Worm (Caenorhabditis elegans): ENCODE results near the gene K12B6.4.

The K12B6.4 gene

ce11 chrV:6267237-6267812 is 13.8 kb downstream of the K12B6.4 start, which contains the start of gene mrck-1 (continued):
- TF ChIP-seq snpc-4 (tag; optimal IDR thresholded peaks at IDR 0.05) (no peak), nhr-237 (tag; optimal IDR thresholded peaks at IDR 0.05) (no peak), F49E8.2 (tag; optimal IDR thresholded peaks at IDR 0.05; ENCODE audit: borderline replicate concordance) (no peak), nhr-10 (tag; optimal IDR thresholded peaks at IDR 0.05) (no peak), zfp-3 (GFP tag; conservative IDR thresholded peaks at IDR 0.05) (no peak), sdz-12 (GFP tag; optimal IDR thresholded peaks at IDR 0.05) (no peak), attf-4 (tag; optimal IDR thresholded peaks at IDR 0.05) (no peak), lin-1 (GFP tag; IDR thresholded peaks at IDR 0.05) (0 out of 2 replicates have a peak, but pooled peaks have one; percentile 28), pha-4 (GFP tag; IDR thresholded peaks at IDR 0.05) (no peak), pha-4 (tag; optimal IDR thresholded peaks at IDR 0.05) (no peak), lin-15B (tag; optimal IDR thresholded peaks at IDR 0.05) (no peak), hlh-11 (tag; optimal IDR thresholded peaks at IDR 0.05) (peak; percentile 94), lin-29 (GFP tag; IDR thresholded peaks at IDR 0.05) (peak; percentile 49; the same call in 1 of the 2 replicates), zip-11 (GFP tag; IDR thresholded peaks at IDR 0.05) (no peak), lin-13 (GFP tag; optimal IDR thresholded peaks at IDR 0.05) (peak; percentile 86), unc-130 (GFP tag; optimal IDR thresholded peaks at IDR 0.05) (no peak), ZK546.5 (tag; optimal IDR thresholded peaks at IDR 0.05) (no peak), dve-1 (tag; optimal IDR thresholded peaks at IDR 0.05; ENCODE audit: insufficient read depth) (peak; percentile 85), T26A8.4 (GFP tag; IDR thresholded peaks at IDR 0.05) (peak; percentile 83), Y48G9A.11 (GFP tag; IDR thresholded peaks at IDR 0.05) (0 out of 2 replicates have a peak, but pooled peaks have one; percentile 50), madf-9 (GFP tag; conservative IDR thresholded peaks at IDR 0.05) (peak; percentile 72; the same call in 1 of the 2 replicates), R02D3.7 (tag; optimal IDR thresholded peaks at IDR 0.05) (no peak), nhr-111 (GFP tag; optimal IDR thresholded peaks at IDR 0.05) (no peak), daf-19 (GFP tag; conservative IDR thresholded peaks at IDR 0.05) (no peak), php-3 (GFP tag; IDR thresholded peaks at IDR 0.05) (peak; percentile 11; the same call in 1 of the 2 replicates), lin-38 (GFP tag; IDR thresholded peaks at IDR 0.05) (peak; percentile 81), nhr-42 (GFP tag; IDR thresholded peaks at IDR 0.05) (peak; percentile 76; the same call in 1 of the 2 replicates), F10B5.3 (tag; optimal IDR thresholded peaks at IDR 0.05) (peak; percentile 50), ceh-62 (tag; optimal IDR thresholded peaks at IDR 0.05) (no peak), lir-3 (tag; optimal IDR thresholded peaks at IDR 0.05) (no peak), lsy-2 (tag; optimal IDR thresholded peaks at IDR 0.05) (peak; percentile 72 to 92), ama-1 (optimal IDR thresholded peaks at IDR 0.05) (peak; percentile 45), F44E2.7 (GFP tag; IDR thresholded peaks at IDR 0.05) (no peak), fos-1 (tag; optimal IDR thresholded peaks at IDR 0.05) (no peak), F26F4.8 (GFP tag; conservative IDR thresholded peaks at IDR 0.05) (no peak), vab-7 (GFP tag; IDR thresholded peaks at IDR 0.05) (peak; percentile 76), fkh-10 (GFP tag; optimal IDR thresholded peaks at IDR 0.05) (peak; percentile 94), snpc-1.2 (GFP tag; IDR thresholded peaks at IDR 0.05) (0 out of 2 replicates have a peak, but pooled peaks have one; percentile 27), hlh-30 (tag; optimal IDR thresholded peaks at IDR 0.05; ENCODE audit: insufficient read depth) (peak; percentile 89), set-16 (GFP tag; IDR thresholded peaks at IDR 0.05) (peak; percentile 62; the same call in 1 of the 2 replicates), egl-27 (tag; optimal IDR thresholded peaks at IDR 0.05) (no peak), spr-1 (tag; optimal IDR thresholded peaks at IDR 0.05) (peak; percentile 81), nhr-11 (tag; optimal IDR thresholded peaks at IDR 0.05) (peak; percentile 93), dmd-6 (GFP tag; IDR thresholded peaks at IDR 0.05) (peak; percentile 87), mdt-29 (GFP tag; IDR thresholded peaks at IDR 0.05) (no peak), ceh-20 (GFP tag; IDR thresholded peaks at IDR 0.05) (peak; percentile 94), tra-1 (GFP tag; IDR thresholded peaks at IDR 0.05) (peak; percentile 88), nhr-6 (tag; optimal IDR thresholded peaks at IDR 0.05) (peak; percentile 83), nhr-28 (tag; optimal IDR thresholded peaks at IDR 0.05) (peak; percentile 72), zip-2 (tag; optimal IDR thresholded peaks at IDR 0.05) (peak; percentile 9), dmd-8 (GFP tag; IDR thresholded peaks at IDR 0.05) (no peak)
